Worm (Caenorhabditis elegans) whole organism, young adult: ENCODE results near the gene slc-46A.

ENCODE experiments used
- F57A8.1 ChIP-seq: fragments of 200-800 bp; sonication (Bioruptor generic); optimal IDR thresholded peaks from 2 replicates; lab custom pipeline; 2018; ENCODE audit warnings: mild to moderate bottlenecking, missing genetic modification characterization, moderate library complexity, missing compliant biosample characterization
- T07F8.4 ChIP-seq: sonication (generic microtip); optimal IDR thresholded peaks from 2 replicates; lab custom pipeline; 2016; ENCODE audit warnings: mild to moderate bottlenecking, missing genetic modification characterization, moderate library complexity, missing compliant biosample characterization
- ama-1 ChIP-seq, 3 experiments: fragments of 150-350 bp in 1 of 3; sonication (generic microtip) in 2 of 3; optimal IDR thresholded peaks; 2 replicates each; lab custom pipeline; 2014 to 2018; ENCODE audit warnings: missing biosample characterization in 2 of 3, missing genetic modification characterization in 2 of 3, missing genetic modification reagents in 2 of 3
- attf-5 ChIP-seq: fragments of 200-800 bp; sonication (Bioruptor generic); optimal IDR thresholded peaks from 2 replicates; lab custom pipeline; 2018; ENCODE audit warnings: mild to moderate bottlenecking, missing genetic modification characterization, missing compliant biosample characterization
- lin-40 ChIP-seq: sonication (generic microtip); optimal IDR thresholded peaks from 2 replicates; lab custom pipeline; 2016; ENCODE audit warnings: missing genetic modification characterization, mild to moderate bottlenecking, missing compliant biosample characterization, missing genotype, missing genetic modification reagents
- lsy-27 ChIP-seq: sonication (generic microtip); optimal IDR thresholded peaks from 2 replicates; lab custom pipeline; 2017; ENCODE audit warnings: missing genetic modification characterization, mild to moderate bottlenecking, missing compliant biosample characterization, antibody characterized with exemption, missing genotype, borderline replicate concordance; ENCODE audit not compliant: insufficient read depth
- nfya-1 ChIP-seq: sonication (generic microtip); optimal IDR thresholded peaks from 2 replicates; lab custom pipeline; 2017; ENCODE audit warnings: antibody characterized with exemption, missing compliant biosample characterization, missing genetic modification characterization, borderline replicate concordance; ENCODE audit not compliant: insufficient read depth
- snpc-4 ChIP-seq, 5 experiments: fragments of 150-350 bp in 1 of 5; sonication (generic microtip) in 4 of 5; optimal IDR thresholded peaks; 2 replicates each; lab custom pipeline; 2014 to 2018; ENCODE audit warnings: missing genetic modification characterization in 5 of 5, missing biosample characterization in 3 of 5, antibody characterized with exemption in 2 of 5, mild to moderate bottlenecking in 2 of 5, missing compliant biosample characterization in 2 of 5, missing genotype in 2 of 5, moderate library complexity in 2 of 5, missing genetic modification reagents in 1 of 5
- unc-62 ChIP-seq: fragments of 150-350 bp; optimal IDR thresholded peaks from 2 replicates; lab custom pipeline; 2014; ENCODE audit warnings: missing biosample characterization, missing genetic modification reagents, missing genetic modification characterization
- xnd-1 ChIP-seq: sonication (generic microtip); optimal IDR thresholded peaks from 2 replicates; lab custom pipeline; 2016; ENCODE audit warnings: missing genotype, missing genetic modification reagents, missing genetic modification characterization, missing compliant biosample characterization

- TF ChIP-seq ama-1 (optimal IDR thresholded peaks at IDR 0.05; lab: Kevin White, UChicago) (no peak), ama-1 (GFP tag; optimal IDR thresholded peaks at IDR 0.05; lab: Kevin White, UChicago) (no peak), F57A8.1 (GFP tag; lab: Kevin White, UChicago) (no peak), attf-5 (GFP tag; lab: Kevin White, UChicago) (no peak), snpc-4 (GFP tag; optimal IDR thresholded peaks at IDR 0.05; lab: Kevin White, UChicago) (no peak), snpc-4 (tag; optimal IDR thresholded peaks at IDR 0.05; lab: Kevin White, UChicago) (no peak), lsy-27 (tag; lab: Kevin White, UChicago) (no peak), unc-62 (GFP tag; lab: Kevin White, UChicago) (no peak), xnd-1 (tag; lab: Kevin White, UChicago) (no peak), nfya-1 (tag; lab: Kevin White, UChicago) (no peak), lin-40 (tag; lab: Kevin White, UChicago) (no peak), T07F8.4 (tag; lab: Kevin White, UChicago) (no peak)
Measured at ce11 chrIV:5306040-5306439, 13.0 kb upstream of the slc-46A start, which contains the start of gene ZK354.8.
